Worm (Caenorhabditis elegans) whole organism, L4 larva: Measurements from ENCODE around the gene fbxb-55.

ENCODE experiments used
- D1046.2 ChIP-seq: fragments of 200-800 bp; sonication (Bioruptor generic); IDR thresholded peaks from 2 replicates; pipeline ENCODE4 v1.3.6; 2022; ENCODE audit warnings: missing genetic modification characterization, missing compliant biosample characterization
- F37D6.2 ChIP-seq: sonication (generic microtip); optimal IDR thresholded peaks from 2 replicates; lab custom pipeline; 2016; ENCODE audit warnings: mild to moderate bottlenecking, missing genetic modification characterization, missing compliant biosample characterization
- F44E2.7 ChIP-seq: fragments of 200-800 bp; sonication (Bioruptor generic); IDR thresholded peaks from 2 replicates; pipeline ENCODE4 v2.1.2; 2022; ENCODE audit warnings: missing genetic modification characterization, missing compliant biosample characterization
- R02D3.7 ChIP-seq: fragments of 150-350 bp; sonication (generic microtip); optimal IDR thresholded peaks from 3 replicates; lab custom pipeline; 2014; ENCODE audit warnings: missing biosample characterization, missing genetic modification characterization
- T26A8.4 ChIP-seq: fragments of 200-800 bp; sonication (Bioruptor generic); IDR thresholded peaks from 2 replicates; pipeline ENCODE4 v1.3.6; 2022; ENCODE audit warnings: missing genetic modification characterization, missing compliant biosample characterization
- Y105C5A.15 ChIP-seq: fragments of 200-800 bp; sonication (Bioruptor generic); IDR thresholded peaks from 2 replicates; pipeline ENCODE4 v1.3.6; 2022; ENCODE audit warnings: missing genetic modification characterization, missing compliant biosample characterization
- Y48G9A.11 ChIP-seq: fragments of 200-800 bp; sonication (Bioruptor generic); IDR thresholded peaks from 2 replicates; pipeline ENCODE4 v1.3.6; 2022; ENCODE audit warnings: missing genetic modification reagents, missing genetic modification characterization, missing compliant biosample characterization
- aha-1 ChIP-seq: fragments of 150-350 bp; peaks from one replicate; lab custom pipeline; 2014; ENCODE audit warnings: missing biosample characterization, missing genetic modification characterization
- arid-1 ChIP-seq: fragments of 200-800 bp; sonication (Bioruptor generic); conservative IDR thresholded peaks from 2 replicates; pipeline ENCODE4 v1.3.6; 2022; ENCODE audit warnings: missing genetic modification reagents, missing genetic modification characterization, missing compliant biosample characterization
- ceh-32 ChIP-seq: sonication (generic microtip); optimal IDR thresholded peaks from 2 replicates; lab custom pipeline; 2016; ENCODE audit warnings: mild to moderate bottlenecking, missing genetic modification characterization, missing compliant biosample characterization; ENCODE audit not compliant: poor library complexity
- ceh-44 ChIP-seq: fragments of 200-800 bp; sonication (Bioruptor generic); IDR thresholded peaks from 2 replicates; pipeline ENCODE4 v1.3.6; 2022; ENCODE audit warnings: missing genetic modification reagents, missing genetic modification characterization, missing compliant biosample characterization
- ceh-62 ChIP-seq: sonication (generic microtip); optimal IDR thresholded peaks from 2 replicates; lab custom pipeline; 2017; ENCODE audit warnings: missing biosample characterization, missing genetic modification characterization
- ctbp-1 ChIP-seq: fragments of 200-800 bp; sonication (Bioruptor generic); IDR thresholded peaks from 2 replicates; pipeline ENCODE4 v1.3.6; 2022; ENCODE audit warnings: missing genetic modification reagents, missing genetic modification characterization, missing compliant biosample characterization
- dmd-6 ChIP-seq: fragments of 200-800 bp; sonication (Bioruptor generic); IDR thresholded peaks from 2 replicates; pipeline ENCODE4 v1.3.6; 2022; ENCODE audit warnings: missing genetic modification reagents, missing genetic modification characterization, missing compliant biosample characterization
- dpl-1 ChIP-seq: fragments of 150-350 bp; optimal IDR thresholded peaks from 2 replicates; lab custom pipeline; 2014; ENCODE audit warnings: missing biosample characterization, missing genetic modification reagents, missing genetic modification characterization
- duxl-1 ChIP-seq: sonication (generic microtip); optimal IDR thresholded peaks from 2 replicates; lab custom pipeline; 2016; ENCODE audit warnings: mild to moderate bottlenecking, missing genetic modification characterization, moderate library complexity, missing compliant biosample characterization; ENCODE audit not compliant: poor library complexity
- fkh-10 ChIP-seq: fragments of 150-350 bp; optimal IDR thresholded peaks from 2 replicates; lab custom pipeline; 2014; ENCODE audit warnings: missing biosample characterization, missing genetic modification reagents, missing genetic modification characterization
- hmg-1.1 ChIP-seq: fragments of 200-800 bp; sonication (Bioruptor generic); IDR thresholded peaks from 2 replicates; pipeline ENCODE4 v1.3.6; 2022; ENCODE audit warnings: missing genetic modification reagents, missing genetic modification characterization, missing compliant biosample characterization
- jun-1 ChIP-seq: fragments of 150-350 bp; optimal IDR thresholded peaks from 2 replicates; lab custom pipeline; 2014; ENCODE audit warnings: missing biosample characterization, missing genetic modification reagents, missing genetic modification characterization
- lin-1 ChIP-seq: fragments of 200-800 bp; sonication (Bioruptor generic); IDR thresholded peaks from 2 replicates; pipeline ENCODE4 v1.3.6; 2022; ENCODE audit warnings: missing genetic modification reagents, missing genetic modification characterization, missing compliant biosample characterization
- lin-13 ChIP-seq: fragments of 150-350 bp; optimal IDR thresholded peaks from 2 replicates; lab custom pipeline; 2014; ENCODE audit warnings: missing biosample characterization, missing genetic modification reagents, missing genetic modification characterization
- lin-15B ChIP-seq: fragments of 150-350 bp; sonication (generic microtip); optimal IDR thresholded peaks from 3 replicates; lab custom pipeline; 2014; ENCODE audit warnings: missing biosample characterization, missing genetic modification characterization
- madf-9 ChIP-seq: fragments of 200-800 bp; sonication (Bioruptor generic); conservative IDR thresholded peaks from 2 replicates; pipeline ENCODE4 v1.3.6; 2022; ENCODE audit warnings: missing genetic modification reagents, missing genetic modification characterization, missing compliant biosample characterization
- mdl-1 ChIP-seq, 2 experiments: fragments of 150-350 bp in 1 of 2; sonication (generic microtip) in 1 of 2; optimal IDR thresholded peaks; 2 replicates each; lab custom pipeline; 2014 to 2017; ENCODE audit warnings: missing biosample characterization in 2 of 2, missing genetic modification characterization in 2 of 2
- mdt-29 ChIP-seq: fragments of 200-800 bp; sonication (Bioruptor generic); IDR thresholded peaks from 2 replicates; pipeline ENCODE4 v1.3.6; 2022; ENCODE audit warnings: missing genetic modification reagents, missing genetic modification characterization, missing compliant biosample characterization
- mxl-3 ChIP-seq: fragments of 200-800 bp; sonication (Bioruptor generic); optimal IDR thresholded peaks from 2 replicates; lab custom pipeline; 2018; ENCODE audit warnings: mild to moderate bottlenecking, missing genetic modification characterization, missing compliant biosample characterization
- nhr-10 ChIP-seq: fragments of 150-350 bp; optimal IDR thresholded peaks from 2 replicates; lab custom pipeline; 2014; ENCODE audit warnings: missing biosample characterization, missing genetic modification characterization
- nhr-102 ChIP-seq: sonication (generic microtip); optimal IDR thresholded peaks from 2 replicates; lab custom pipeline; 2016; ENCODE audit warnings: mild to moderate bottlenecking, missing genetic modification characterization, moderate library complexity, missing compliant biosample characterization
- nhr-48 ChIP-seq: sonication (generic microtip); optimal IDR thresholded peaks from 2 replicates; lab custom pipeline; 2016; ENCODE audit warnings: mild to moderate bottlenecking, missing genetic modification characterization, missing compliant biosample characterization
- nhr-6 ChIP-seq: fragments of 150-350 bp; optimal IDR thresholded peaks from 2 replicates; lab custom pipeline; 2014; ENCODE audit warnings: missing biosample characterization, missing genetic modification characterization
- pqm-1 ChIP-seq: sonication (generic microtip); optimal IDR thresholded peaks from 2 replicates; lab custom pipeline; 2017; ENCODE audit warnings: missing biosample characterization, missing genetic modification characterization
- sdz-12 ChIP-seq: fragments of 200-800 bp; sonication (Bioruptor generic); optimal IDR thresholded peaks from 2 replicates; lab custom pipeline; 2018; ENCODE audit warnings: mild to moderate bottlenecking, missing genetic modification characterization, missing compliant biosample characterization
- snpc-1.2 ChIP-seq: fragments of 200-800 bp; sonication (Bioruptor generic); IDR thresholded peaks from 2 replicates; pipeline ENCODE4 v1.3.6; 2022; ENCODE audit warnings: missing genetic modification reagents, missing genetic modification characterization, missing compliant biosample characterization
- spr-3 ChIP-seq: fragments of 200-800 bp; sonication (Bioruptor generic); optimal IDR thresholded peaks from 2 replicates; lab custom pipeline; 2018; ENCODE audit warnings: mild to moderate bottlenecking, missing genetic modification characterization, missing compliant biosample characterization
- unc-62 ChIP-seq, 3 experiments: fragments of 150-350 bp in 1 of 3; sonication (generic microtip); optimal IDR thresholded peaks in 2 of 3; peaks in 1 of 3; 1 replicate in 1 of 3; 2 replicates in 2 of 3; lab custom pipeline; 2014 to 2017; ENCODE audit warnings: missing biosample characterization in 3 of 3, missing genetic modification characterization in 3 of 3, missing genetic modification reagents in 3 of 3, missing genotype in 1 of 3
- vab-7 ChIP-seq: fragments of 200-800 bp; sonication (Bioruptor generic); IDR thresholded peaks from 2 replicates; pipeline ENCODE4 v1.3.6; 2022; ENCODE audit warnings: missing genetic modification reagents, missing genetic modification characterization, missing compliant biosample characterization
- zag-1 ChIP-seq: fragments of 150-350 bp; optimal IDR thresholded peaks from 2 replicates; lab custom pipeline; 2014; ENCODE audit warnings: missing biosample characterization, missing genetic modification characterization
- ztf-7 ChIP-seq: fragments of 150-350 bp; optimal IDR thresholded peaks from 2 replicates; lab custom pipeline; 2014; ENCODE audit warnings: missing biosample characterization, missing genetic modification characterization

fbxb-55 gene

DNA sequence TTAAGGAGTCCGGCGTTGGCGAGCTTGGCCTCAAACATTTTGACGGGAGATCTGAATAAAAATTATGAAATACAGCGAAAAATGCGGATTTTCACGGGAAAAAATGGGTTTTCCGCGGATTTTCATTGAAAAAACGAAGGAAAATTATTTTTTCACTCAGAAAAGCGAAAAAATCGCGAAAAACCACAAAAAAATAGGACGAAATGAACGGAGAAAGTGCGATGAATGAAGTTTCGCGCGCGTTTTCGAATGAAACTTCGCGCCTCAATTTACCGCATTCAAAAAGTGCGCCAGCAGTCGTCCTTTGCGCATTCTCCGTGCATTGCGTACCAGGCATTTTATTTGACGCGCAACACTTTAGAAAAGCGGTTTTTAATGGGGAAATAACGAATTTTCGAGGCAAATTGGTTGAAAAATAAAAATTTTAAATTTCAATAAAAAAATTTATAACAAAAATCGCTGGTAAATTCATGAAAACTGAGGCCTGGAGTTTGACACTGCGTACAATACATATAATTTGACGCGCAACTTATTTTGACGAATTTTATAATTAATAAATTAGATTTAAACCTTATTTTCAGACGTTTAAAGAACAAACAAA, 19.1 kb upstream of the fbxb-55 start, which contains the start of gene pcn-1 (continued):
- TF ChIP-seq ceh-62 (tag; lab: Kevin White, UChicago) (no peak), duxl-1 (tag; lab: Kevin White, UChicago) (peak; percentile 87), ztf-7 (tag; lab: Kevin White, UChicago) (peak; percentile 78), nhr-102 (peak; percentile 96), aha-1 (tag; lab: Kevin White, UChicago) (peak; percentile 95), ceh-44 (GFP tag; lab: Robert Waterston, UW) (peak; percentile 65; the same call in 1 of the 2 replicates), nhr-10 (tag; lab: Kevin White, UChicago) (no peak), arid-1 (GFP tag; lab: Robert Waterston, UW) (peak; percentile 85), lin-1 (peak; percentile 71), R02D3.7 (tag; lab: Kevin White, UChicago) (no peak), jun-1 (tag; lab: Kevin White, UChicago) (peak; percentile 85), sdz-12 (GFP tag; lab: Kevin White, UChicago) (no peak), mxl-3 (GFP tag; lab: Kevin White, UChicago) (peak; percentile 36), spr-3 (GFP tag; lab: Kevin White, UChicago) (peak; percentile 92), T26A8.4 (GFP tag; lab: Robert Waterston, UW) (peak; percentile 93), mdl-1 (tag; optimal IDR thresholded peaks at IDR 0.05; lab: Kevin White, UChicago) (peak in 1 of 2 experiments; percentile 12), dmd-6 (GFP tag; lab: Robert Waterston, UW) (peak; percentile 93), F44E2.7 (no peak), lin-13 (GFP tag; lab: Kevin White, UChicago) (peak; percentile 82), dpl-1 (GFP tag; lab: Kevin White, UChicago) (peak; percentile 99), fkh-10 (GFP tag; lab: Kevin White, UChicago) (peak; percentile 65), pqm-1 (tag; lab: Kevin White, UChicago) (no peak), D1046.2 (peak; percentile 64; the same call in 1 of the 2 replicates), hmg-1.1 (GFP tag; lab: Robert Waterston, UW) (peak; percentile 92), snpc-1.2 (GFP tag; lab: Robert Waterston, UW) (peak; percentile 85), lin-15B (tag; lab: Kevin White, UChicago) (peak; percentile 49), madf-9 (GFP tag; lab: Robert Waterston, UW) (peak; percentile 86), nhr-48 (tag; lab: Kevin White, UChicago) (peak; percentile 86), zag-1 (tag; lab: Kevin White, UChicago) (no peak), ceh-32 (tag; lab: Kevin White, UChicago) (peak; percentile 49), nhr-6 (tag; lab: Kevin White, UChicago) (peak; percentile 74), mdt-29 (GFP tag; lab: Robert Waterston, UW) (peak; percentile 86), Y105C5A.15 (GFP tag; lab: Robert Waterston, UW) (0 out of 2 replicates have a peak, but pooled peaks have one; percentile 43), ctbp-1 (GFP tag; lab: Robert Waterston, UW) (peak; percentile 82), F37D6.2 (tag; lab: Kevin White, UChicago) (peak; percentile 94), vab-7 (GFP tag; lab: Robert Waterston, UW) (peak; percentile 57), Y48G9A.11 (peak; percentile 91)

DNA sequence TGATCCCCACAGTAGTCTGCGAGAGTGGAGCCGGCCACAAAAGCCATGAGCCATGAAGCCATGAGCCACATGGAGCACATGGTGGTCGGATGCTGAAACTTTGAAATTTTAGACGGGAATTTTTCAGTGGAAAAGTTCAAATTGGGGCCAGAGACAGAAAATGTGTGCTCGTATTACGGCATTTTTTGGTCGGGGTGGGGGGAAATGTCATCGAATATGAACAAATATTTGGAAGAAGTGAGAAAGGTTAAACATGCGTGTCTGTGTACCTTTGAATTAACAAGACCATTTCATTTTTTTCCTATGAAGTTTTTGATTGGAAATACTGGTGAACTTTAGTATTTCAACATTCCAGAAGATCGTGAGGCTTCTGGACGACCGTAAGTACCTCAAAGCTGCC, 17.0 kb upstream of the fbxb-55 start, which contains the start of gene wrt-5:
TSS of gene wrt-5 (minus strand) at position 101 of the 400 bp plus-strand sequence.
- TF ChIP-seq R02D3.7 (tag; lab: Kevin White, UChicago) (no peak), aha-1 (tag; lab: Kevin White, UChicago) (peak; percentile 18)

DNA sequence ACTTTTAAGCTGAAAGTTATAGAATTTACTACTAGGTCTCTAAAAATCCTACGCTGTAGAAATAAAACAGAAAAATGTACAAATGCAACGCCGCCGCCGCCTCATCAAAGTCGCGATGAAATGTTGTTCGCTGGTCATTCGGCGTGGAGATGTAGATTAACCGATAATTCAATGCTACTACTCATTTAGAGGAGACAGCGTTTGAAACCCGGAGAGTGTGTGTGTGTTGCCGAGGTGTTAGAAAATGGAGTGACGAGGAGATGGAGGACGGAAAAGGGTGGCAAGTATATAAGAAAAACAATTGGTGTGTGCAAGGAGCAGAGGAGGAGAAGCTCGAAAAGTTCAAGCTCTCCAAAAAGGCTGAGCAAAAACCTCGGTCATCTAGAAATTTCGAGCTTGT, 16.3 kb upstream of the fbxb-55 start:
- TF ChIP-seq unc-62 (GFP tag; optimal IDR thresholded peaks at IDR 0.05 in 1 of 2; lab: Kevin White, UChicago): peak in 1 of 2 experiments; percentile 49
- TF ChIP-seq unc-62 (tag; optimal IDR thresholded peaks at IDR 0.05; lab: Kevin White, UChicago): no peak
- peak; percentile 17 for TF ChIP-seq aha-1 (tag; lab: Kevin White, UChicago)
- no peak for TF ChIP-seq dpl-1 (GFP tag; lab: Kevin White, UChicago)
